Worm (Caenorhabditis elegans): ENCODE measurements around the gene C14E2.11.

C14E2.11 gene

DNA sequence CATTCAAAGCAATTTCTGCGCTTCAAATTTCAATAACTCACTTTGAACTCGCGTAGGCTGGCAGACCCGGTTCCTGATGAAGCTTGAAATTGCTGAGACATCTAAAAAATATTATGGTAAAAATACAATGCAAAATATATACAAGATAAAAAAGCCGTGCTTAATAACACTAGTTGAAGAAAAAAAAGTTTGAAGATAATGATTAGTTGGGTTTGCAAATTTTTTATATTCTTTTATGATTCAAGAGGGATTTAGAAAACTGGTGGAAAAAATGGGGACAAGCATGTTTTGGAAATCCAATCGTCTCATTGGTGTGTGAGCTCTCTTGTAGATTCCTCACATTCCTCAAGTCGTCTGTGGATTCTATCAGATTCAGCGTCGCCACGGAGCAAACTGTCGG lies 51.4 kb downstream of the C14E2.11 start, which contains the start of gene ceh-21:
TSS of gene ceh-21 (minus strand) at position 101 of the 400 bp plus-strand sequence.
- TF ChIP-seq hlh-11 (tag; optimal IDR thresholded peaks at IDR 0.05), result no peak
- no peak for TF ChIP-seq dmd-8 (GFP tag; IDR thresholded peaks at IDR 0.05)
- no peak for TF ChIP-seq ceh-62 (tag; optimal IDR thresholded peaks at IDR 0.05)
- no peak for TF ChIP-seq dmd-6 (GFP tag; IDR thresholded peaks at IDR 0.05)
- TF ChIP-seq Y48G9A.11 (GFP tag; IDR thresholded peaks at IDR 0.05), result no peak
- no peak for TF ChIP-seq F10B5.3 (tag; optimal IDR thresholded peaks at IDR 0.05)
- TF ChIP-seq pqm-1 (tag; optimal IDR thresholded peaks at IDR 0.05), result no peak
- TF ChIP-seq unc-39 (tag; optimal IDR thresholded peaks at IDR 0.05), result no peak
- no peak for TF ChIP-seq ceh-28 (tag; optimal IDR thresholded peaks at IDR 0.05)
- TF ChIP-seq lsy-2 (tag; optimal IDR thresholded peaks at IDR 0.05), result no peak
- TF ChIP-seq zip-2 (tag; optimal IDR thresholded peaks at IDR 0.05), result no peak
- no peak for TF ChIP-seq ama-1 (optimal IDR thresholded peaks at IDR 0.05)
- TF ChIP-seq sdz-12 (GFP tag; optimal IDR thresholded peaks at IDR 0.05), result no peak

DNA sequence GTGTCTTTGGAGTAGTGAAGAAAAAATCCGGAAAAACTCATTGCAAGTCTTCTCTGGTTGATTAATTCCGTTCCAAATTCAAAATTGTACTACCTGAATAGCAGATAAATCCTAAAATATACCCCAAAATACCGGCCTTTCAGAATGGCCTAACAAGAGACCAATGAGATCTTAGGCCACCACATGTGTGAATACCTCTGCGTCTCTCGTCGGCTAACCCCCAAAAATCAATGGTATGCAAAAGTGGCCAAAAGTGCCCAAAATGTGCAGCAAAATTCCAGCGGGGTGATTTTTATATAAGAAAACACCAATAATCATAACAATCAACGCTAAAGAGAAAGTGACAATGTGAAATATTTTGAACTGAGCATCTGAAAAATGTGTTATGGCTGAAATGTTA lies 52.3 kb downstream of the C14E2.11 start, which contains the start of gene T26C11.9:
TSS of gene T26C11.9 (minus strand) at position 254 of the 400 bp plus-strand sequence.
- no peak for TF ChIP-seq zip-2 (tag; optimal IDR thresholded peaks at IDR 0.05)
- no peak for TF ChIP-seq lin-13 (GFP tag; optimal IDR thresholded peaks at IDR 0.05)
- TF ChIP-seq daf-19 (GFP tag; conservative IDR thresholded peaks at IDR 0.05), result no peak
- TF ChIP-seq aly-2 (tag; optimal IDR thresholded peaks at IDR 0.05), result no peak
- TF ChIP-seq hlh-30 (tag; optimal IDR thresholded peaks at IDR 0.05; ENCODE audit: insufficient read depth), result no peak
- TF ChIP-seq hif-1 (tag; optimal IDR thresholded peaks at IDR 0.05), result peak in 1 of 2 experiments; percentile 57
- TF ChIP-seq hmg-1.1 (GFP tag; IDR thresholded peaks at IDR 0.05), result peak; percentile 52; the same call in 1 of the 2 replicates
- TF ChIP-seq nhr-6 (tag; optimal IDR thresholded peaks at IDR 0.05), result peak; percentile 72
- no peak for TF ChIP-seq F49E8.2 (tag; optimal IDR thresholded peaks at IDR 0.05; ENCODE audit: borderline replicate concordance)
- peak; percentile 89 for TF ChIP-seq mes-2 (tag; optimal IDR thresholded peaks at IDR 0.05; ENCODE audit: poor library complexity, severe bottlenecking)
- TF ChIP-seq lsy-2 (tag; optimal IDR thresholded peaks at IDR 0.05), result peak in 1 of 2 experiments; percentile 3
- peak; percentile 28 for TF ChIP-seq dpl-1 (GFP tag; optimal IDR thresholded peaks at IDR 0.05)
- 0 out of 2 replicates have a peak, but pooled peaks have one; percentile 12 for TF ChIP-seq dmd-9 (GFP tag; IDR thresholded peaks at IDR 0.05)
- peak; percentile 59 for TF ChIP-seq duxl-1 (tag; optimal IDR thresholded peaks at IDR 0.05; ENCODE audit: poor library complexity)
